Fruit fly (Drosophila melanogaster): ENCODE data around the gene CG1792.

The CG1792 gene

DNA sequence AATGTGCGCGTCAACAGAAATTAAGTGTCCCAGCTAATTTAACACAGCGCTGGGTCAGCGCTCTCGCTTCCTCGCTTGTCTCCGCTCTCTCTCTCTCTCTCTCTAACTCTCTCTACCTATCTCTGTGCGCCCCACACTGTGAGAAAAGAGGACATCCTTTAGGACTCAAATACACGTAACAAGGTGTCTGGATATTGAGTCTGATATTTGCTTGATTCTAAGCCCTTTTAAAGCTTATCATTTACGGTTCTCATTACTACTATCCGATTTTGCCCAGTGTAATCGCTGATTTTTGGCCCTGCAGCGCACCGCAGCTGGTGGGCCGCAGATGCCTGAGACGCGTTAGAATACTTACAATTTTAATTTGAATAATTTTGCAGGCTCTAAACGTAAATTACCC lies 20.4 kb downstream of the CG1792 start (continued):
- TF ChIP-seq CG2120 (GFP tag; optimal IDR thresholded peaks at IDR 0.05) (peak; percentile 75), CG11560 (tag; IDR thresholded peaks at IDR 0.05) (no peak), tll (GFP tag; optimal IDR thresholded peaks at IDR 0.05) (no peak), MTF-1 (GFP tag; optimal IDR thresholded peaks at IDR 0.05; ENCODE audit: borderline replicate concordance) (no peak), CG13296 (GFP tag; optimal IDR thresholded peaks at IDR 0.05) (no peak), Myb (GFP tag; optimal IDR thresholded peaks at IDR 0.05) (peak; percentile 15), dpn (GFP tag; optimal IDR thresholded peaks at IDR 0.05) (peak; percentile 43 to 44), lab (GFP tag; optimal IDR thresholded peaks at IDR 0.05) (peak; percentile 80), CG8089 (GFP tag; optimal IDR thresholded peaks at IDR 0.05) (no peak), CG15601 (tag; optimal IDR thresholded peaks at IDR 0.05) (no peak), nom (GFP tag; optimal IDR thresholded peaks at IDR 0.05) (no peak), CG10959 (GFP tag; IDR thresholded peaks at IDR 0.05) (no peak), CG10366 (GFP tag; IDR thresholded peaks at IDR 0.05) (peak; percentile 23; the same call in 1 of the 2 replicates), cwo (GFP tag; optimal IDR thresholded peaks at IDR 0.05) (peak; percentile 35), CG3847 (GFP tag; IDR thresholded peaks at IDR 0.05) (peak; percentile 47), toy (GFP tag; IDR thresholded peaks at IDR 0.05) (no peak), CG14014 (GFP tag; IDR thresholded peaks at IDR 0.05) (peak; percentile 73), Sox102F (GFP tag; optimal IDR thresholded peaks at IDR 0.05) (peak; percentile 22), CG4854 (GFP tag; optimal IDR thresholded peaks at IDR 0.05) (no peak), ind (GFP tag; optimal IDR thresholded peaks at IDR 0.05) (peak; percentile 45), Nf-YB (GFP tag; optimal IDR thresholded peaks at IDR 0.05) (no peak), Dref (GFP tag; IDR thresholded peaks at IDR 0.05) (no peak), CG9215 (GFP tag; IDR thresholded peaks at IDR 0.05) (no peak), CG10321 (GFP tag; IDR thresholded peaks at IDR 0.05) (no peak), pum (GFP tag; optimal IDR thresholded peaks at IDR 0.05) (peak; percentile 23), CG11696 (GFP tag; IDR thresholded peaks at IDR 0.05) (no peak), Adf1 (GFP tag; IDR thresholded peaks at IDR 0.05) (no peak; the same call in 1 of the 2 replicates), CG1647 (GFP tag; optimal IDR thresholded peaks at IDR 0.05) (peak; percentile 3), fd96Cb (tag; optimal IDR thresholded peaks at IDR 0.05) (peak; percentile 12), Chrac-16 (GFP tag; optimal IDR thresholded peaks at IDR 0.05) (peak; percentile 26), twi (tag; optimal IDR thresholded peaks at IDR 0.05) (no peak), Bgb (GFP tag; IDR thresholded peaks at IDR 0.05; ENCODE audit: partially characterized antibody) (no peak), CG14710 (tag; optimal IDR thresholded peaks at IDR 0.05) (no peak), Rx (GFP tag; IDR thresholded peaks at IDR 0.05) (no peak), Ada2b (GFP tag; IDR thresholded peaks at IDR 0.05) (no peak), CG1233 (GFP tag; optimal IDR thresholded peaks at IDR 0.05) (no peak), ewg (GFP tag; optimal IDR thresholded peaks at IDR 0.05) (peak; percentile 3), CG17385 (GFP tag; optimal IDR thresholded peaks at IDR 0.05) (peak; percentile 37), inv (GFP tag; IDR thresholded peaks at IDR 0.05; ENCODE audit: partially characterized antibody) (no peak), CG8281 (tag; optimal IDR thresholded peaks at IDR 0.05) (no peak), corto (GFP tag; optimal IDR thresholded peaks at IDR 0.05) (no peak), jumu (GFP tag; optimal IDR thresholded peaks at IDR 0.05) (no peak), CG15514 (GFP tag; optimal IDR thresholded peaks at IDR 0.05) (peak; percentile 41), CG7556 (GFP tag; optimal IDR thresholded peaks at IDR 0.05) (peak; percentile 39), hkb (optimal IDR thresholded peaks at IDR 0.05) (no peak), hkb (GFP tag; IDR thresholded peaks at IDR 0.05) (peak; percentile 45), CG6854 (GFP tag; optimal IDR thresholded peaks at IDR 0.05) (no peak), pb (GFP tag; optimal IDR thresholded peaks at IDR 0.05) (no peak), H15 (GFP tag; IDR thresholded peaks at IDR 0.05) (no peak), Dbx (GFP tag; IDR thresholded peaks at IDR 0.05) (peak; percentile 41; the same call in 1 of the 3 replicates), chm (GFP tag; IDR thresholded peaks at IDR 0.05) (no peak; the same call in 1 of the 2 replicates)

Data from whole organism, embryonic.